Fruit fly (Drosophila melanogaster) whole organism, prepupa: ENCODE results near the gene srp.
A peak's percentile ranks its signal among the peaks of the same experiment; 100 is the strongest.

Source experiments
- CG10669 ChIP-seq: fragments of 200-800 bp; sonication (Bioruptor generic); optimal IDR thresholded peaks from 3 replicates; lab custom pipeline; 2018; ENCODE audit warnings: missing biosample characterization, mild to moderate bottlenecking, missing genetic modification characterization, moderate library complexity
- CG11762 ChIP-seq: fragments of 200-800 bp; sonication (Bioruptor generic); optimal IDR thresholded peaks from 3 replicates; lab custom pipeline; 2016; ENCODE audit warnings: missing biosample characterization, missing genetic modification characterization; ENCODE audit not compliant: insufficient read depth
- CG15336 ChIP-seq: fragments of 200-800 bp; sonication (Bioruptor generic); IDR thresholded peaks from 2 replicates; pipeline ENCODE4 v1.3.6; 2022; ENCODE audit warnings: missing biosample characterization, missing genetic modification characterization
- CG16779 ChIP-seq: fragments of 200-800 bp; sonication (Bioruptor generic); optimal IDR thresholded peaks from 3 replicates; lab custom pipeline; 2017; ENCODE audit warnings: missing biosample characterization, mild to moderate bottlenecking, missing genetic modification characterization
- CG31627 ChIP-seq: fragments of 200-800 bp; sonication (Bioruptor generic); optimal IDR thresholded peaks from 3 replicates; lab custom pipeline; 2016; ENCODE audit warnings: missing biosample characterization, missing genetic modification characterization
- CG32006 ChIP-seq: fragments of 200-800 bp; sonication (Bioruptor generic); optimal IDR thresholded peaks from 3 replicates; lab custom pipeline; 2017; ENCODE audit warnings: missing biosample characterization, mild to moderate bottlenecking, missing genetic modification characterization
- CG34406 ChIP-seq: fragments of 200-800 bp; sonication (Bioruptor generic); optimal IDR thresholded peaks from 3 replicates; lab custom pipeline; 2016; ENCODE audit warnings: missing biosample characterization, missing genetic modification characterization
- CG6163 ChIP-seq: fragments of 200-800 bp; sonication (Bioruptor generic); IDR thresholded peaks from 3 replicates; pipeline ENCODE4 v1.3.6; 2022; ENCODE audit warnings: missing biosample characterization, missing genetic modification characterization
- CG6276 ChIP-seq: fragments of 200-800 bp; sonication (Bioruptor generic); optimal IDR thresholded peaks from 2 replicates; lab custom pipeline; 2017; ENCODE audit warnings: missing biosample characterization, mild to moderate bottlenecking, missing genetic modification characterization
- CG6808 ChIP-seq: fragments of 200-800 bp; sonication (Bioruptor generic); optimal IDR thresholded peaks from 3 replicates; lab custom pipeline; 2017; ENCODE audit warnings: missing biosample characterization, missing genetic modification characterization, mild to moderate bottlenecking, moderate library complexity, missing genetic modification reagents
- CG6854 ChIP-seq: fragments of 200-800 bp; sonication (Bioruptor generic); optimal IDR thresholded peaks from 2 replicates; lab custom pipeline; 2017; ENCODE audit warnings: missing biosample characterization, mild to moderate bottlenecking, missing genetic modification characterization
- CG7368 ChIP-seq: fragments of 200-800 bp; sonication (Bioruptor generic); optimal IDR thresholded peaks from 3 replicates; lab custom pipeline; 2016; ENCODE audit warnings: missing biosample characterization, missing genetic modification characterization
- CG8119 ChIP-seq: fragments of 200-800 bp; sonication (Bioruptor generic); IDR thresholded peaks from 3 replicates; pipeline ENCODE4 v1.3.6; 2022; ENCODE audit warnings: missing biosample characterization, missing genetic modification characterization
- CG8319 ChIP-seq: fragments of 200-800 bp; sonication (Bioruptor generic); optimal IDR thresholded peaks from 3 replicates; lab custom pipeline; 2016; ENCODE audit warnings: missing biosample characterization, missing genetic modification characterization
- CG8632 ChIP-seq: fragments of 200-800 bp; sonication (Bioruptor generic); optimal IDR thresholded peaks from 3 replicates; lab custom pipeline; 2016; ENCODE audit warnings: missing biosample characterization, missing genetic modification characterization
- CG9139 ChIP-seq: fragments of 200-800 bp; sonication (Bioruptor generic); optimal IDR thresholded peaks from 3 replicates; lab custom pipeline; 2017; ENCODE audit warnings: missing biosample characterization, mild to moderate bottlenecking, missing genetic modification characterization
- Eip78C ChIP-seq: fragments of 200-800 bp; sonication (Bioruptor generic); peaks from one replicate; lab custom pipeline; 2016; ENCODE audit warnings: missing biosample characterization, missing genetic modification characterization
- Eip93F ChIP-seq: fragments of 200-800 bp; sonication (Bioruptor generic); optimal IDR thresholded peaks from 2 replicates; lab custom pipeline; 2016; ENCODE audit warnings: missing biosample characterization, mild to moderate bottlenecking, missing genetic modification characterization
- Ets21C ChIP-seq: fragments of 200-800 bp; sonication (Bioruptor generic); optimal IDR thresholded peaks from 3 replicates; lab custom pipeline; 2016; ENCODE audit warnings: missing biosample characterization, missing genetic modification characterization
- Ets96B ChIP-seq: fragments of 200-800 bp; optimal IDR thresholded peaks from 2 replicates; lab custom pipeline; 2019; ENCODE audit warnings: missing biosample characterization, mild to moderate bottlenecking, missing genetic modification characterization, moderate library complexity
- Gug ChIP-seq: fragments of 200-800 bp; sonication (Bioruptor generic); IDR thresholded peaks from 2 replicates; pipeline ENCODE4 v1.3.6; 2022; ENCODE audit warnings: missing biosample characterization, missing genetic modification characterization
- Hr38 ChIP-seq: sonication (Bioruptor generic); optimal IDR thresholded peaks from 2 replicates; lab custom pipeline; 2016; ENCODE audit warnings: missing biosample characterization, missing genetic modification characterization
- Hr39 ChIP-seq: fragments of 200-800 bp; sonication (Bioruptor generic); optimal IDR thresholded peaks from 2 replicates; lab custom pipeline; 2016; ENCODE audit warnings: missing biosample characterization, missing genetic modification characterization
- Met ChIP-seq: fragments of 200-800 bp; sonication (Bioruptor generic); optimal IDR thresholded peaks from 3 replicates; lab custom pipeline; 2016; ENCODE audit warnings: missing biosample characterization, missing genetic modification characterization
- OdsH ChIP-seq: fragments of 200-800 bp; sonication (Bioruptor generic); optimal IDR thresholded peaks from 3 replicates; lab custom pipeline; 2016; ENCODE audit warnings: missing biosample characterization, missing genetic modification characterization
- Smox ChIP-seq: fragments of 200-800 bp; sonication (Bioruptor generic); optimal IDR thresholded peaks from 3 replicates; lab custom pipeline; 2016; ENCODE audit warnings: missing biosample characterization, missing genetic modification characterization
- Sox102F ChIP-seq: fragments of 200-800 bp; sonication (Bioruptor generic); optimal IDR thresholded peaks from 2 replicates; lab custom pipeline; 2016; ENCODE audit warnings: missing biosample characterization, mild to moderate bottlenecking, missing genetic modification characterization
- Sox14 ChIP-seq: fragments of 200-800 bp; sonication (Bioruptor generic); optimal IDR thresholded peaks from 3 replicates; lab custom pipeline; 2016; ENCODE audit warnings: missing biosample characterization, missing genetic modification characterization
- Sox15 ChIP-seq: fragments of 200-800 bp; sonication (Bioruptor generic); optimal IDR thresholded peaks from 3 replicates; lab custom pipeline; 2016; ENCODE audit warnings: missing biosample characterization, missing genetic modification characterization
- acj6 ChIP-seq: fragments of 200-800 bp; sonication (Bioruptor generic); optimal IDR thresholded peaks from 3 replicates; lab custom pipeline; 2016; ENCODE audit warnings: missing biosample characterization, missing genetic modification characterization
- cyc ChIP-seq: fragments of 200-800 bp; sonication (Bioruptor generic); optimal IDR thresholded peaks from 3 replicates; lab custom pipeline; 2016; ENCODE audit warnings: missing biosample characterization, missing genetic modification characterization
- dac ChIP-seq: fragments of 200-800 bp; sonication (Bioruptor generic); optimal IDR thresholded peaks from 2 replicates; lab custom pipeline; 2017; ENCODE audit warnings: missing biosample characterization, mild to moderate bottlenecking, missing genetic modification characterization
- dsx ChIP-seq: fragments of 200-800 bp; optimal IDR thresholded peaks from 3 replicates; lab custom pipeline; 2019; ENCODE audit warnings: missing biosample characterization, mild to moderate bottlenecking, missing genetic modification characterization, moderate library complexity; ENCODE audit not compliant: poor library complexity, severe bottlenecking
- eg ChIP-seq: fragments of 200-800 bp; sonication (Bioruptor generic); IDR thresholded peaks from 3 replicates; pipeline ENCODE4 v1.3.6; 2022; ENCODE audit warnings: missing biosample characterization, missing genetic modification characterization
- esn ChIP-seq: fragments of 200-800 bp; sonication (Bioruptor generic); optimal IDR thresholded peaks from 2 replicates; lab custom pipeline; 2016; ENCODE audit warnings: missing biosample characterization, mild to moderate bottlenecking, missing genetic modification characterization, moderate library complexity
- fd85E ChIP-seq: fragments of 200-800 bp; sonication (Bioruptor generic); optimal IDR thresholded peaks from 3 replicates; lab custom pipeline; 2016; ENCODE audit warnings: missing biosample characterization, missing genetic modification characterization
- lz ChIP-seq: fragments of 200-800 bp; sonication (Bioruptor generic); optimal IDR thresholded peaks from 3 replicates; lab custom pipeline; 2016; ENCODE audit warnings: missing biosample characterization, missing genetic modification characterization
- pdm3 ChIP-seq: fragments of 200-800 bp; sonication (Bioruptor generic); optimal IDR thresholded peaks from 3 replicates; lab custom pipeline; 2016; ENCODE audit warnings: missing biosample characterization, missing genetic modification characterization
- spab ChIP-seq: fragments of 200-800 bp; sonication (Bioruptor generic); optimal IDR thresholded peaks from 2 replicates; lab custom pipeline; 2017; ENCODE audit warnings: missing biosample characterization, mild to moderate bottlenecking, missing genetic modification characterization, missing genetic modification reagents
- ss ChIP-seq, 2 experiments: fragments of 200-800 bp; sonication (Bioruptor generic); optimal IDR thresholded peaks; 2 replicates in 1 of 2; 3 replicates in 1 of 2; lab custom pipeline; 2017 to 2018; ENCODE audit warnings: mild to moderate bottlenecking in 2 of 2, missing biosample characterization in 2 of 2, missing genetic modification characterization in 2 of 2, moderate library complexity in 1 of 2
- svp ChIP-seq: fragments of 200-800 bp; sonication (Bioruptor generic); peaks from one replicate; lab custom pipeline; 2016; ENCODE audit warnings: missing biosample characterization, missing genetic modification characterization
- topi ChIP-seq: fragments of 200-800 bp; sonication (Bioruptor generic); optimal IDR thresholded peaks from 3 replicates; lab custom pipeline; 2016; ENCODE audit warnings: missing biosample characterization, missing genetic modification characterization

srp gene

DNA sequence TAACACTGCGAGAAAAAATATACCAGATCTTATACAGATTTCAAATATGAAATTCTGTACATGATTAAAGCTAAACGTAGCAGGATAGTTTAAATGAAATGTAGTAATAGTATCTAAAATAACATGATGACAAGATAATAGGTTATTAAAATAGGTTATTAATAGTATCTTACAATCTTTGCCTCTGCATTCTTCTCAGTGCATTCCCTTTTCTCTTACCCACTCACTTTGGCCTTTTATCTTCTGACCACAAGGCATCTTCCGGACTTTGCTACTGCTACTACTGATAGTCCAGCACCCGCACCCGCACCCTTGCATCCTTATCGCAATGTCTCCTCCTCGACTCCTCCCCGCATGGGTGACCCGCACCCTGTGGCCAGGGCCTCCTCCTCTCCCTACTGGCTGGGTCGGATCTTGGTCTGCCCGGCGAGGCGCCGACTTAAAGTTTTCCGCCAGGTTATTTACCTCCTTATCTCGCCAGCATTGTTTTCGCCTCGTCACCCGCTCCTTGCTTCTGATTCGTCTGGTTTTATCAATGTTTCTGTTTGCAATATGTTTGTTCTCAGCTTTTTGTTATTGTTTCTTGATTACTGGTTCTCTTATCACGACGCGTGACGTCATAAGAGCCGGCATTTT, 1.4 kb upstream of the srp start (continued):
- TF ChIP-seq CG11762 (GFP tag; lab: Kevin White, UChicago) (peak; percentile 77), dac (GFP tag; lab: Kevin White, UChicago) (peak; percentile 57), CG8632 (GFP tag; lab: Kevin White, UChicago) (peak; percentile 74), CG34406 (peak; percentile 76), Smox (GFP tag; lab: Kevin White, UChicago) (peak; percentile 80), CG32006 (peak; percentile 81), Hr38 (GFP tag; lab: Kevin White, UChicago) (peak; percentile 12), CG8319 (GFP tag; lab: Kevin White, UChicago) (peak; percentile 58), CG7368 (peak; percentile 58), Gug (GFP tag; lab: Robert Waterston, UW) (peak; percentile 79), OdsH (GFP tag; lab: Kevin White, UChicago) (peak; percentile 78), ss (GFP tag; optimal IDR thresholded peaks at IDR 0.05; lab: Kevin White, UChicago) (peak; percentile 84 to 88), Sox14 (GFP tag; lab: Kevin White, UChicago) (peak; percentile 67), eg (peak; percentile 81), dsx (GFP tag; lab: Kevin White, UChicago) (peak; percentile 75), Hr39 (GFP tag; lab: Kevin White, UChicago) (peak; percentile 67), Sox15 (peak; percentile 58), Met (GFP tag; lab: Kevin White, UChicago) (peak; percentile 84), CG6163 (GFP tag; lab: Robert Waterston, UW) (peak; percentile 78; the same call in 2 of the 3 replicates), CG9139 (peak; percentile 74), Eip78C (peak; percentile 95), CG6854 (GFP tag; lab: Kevin White, UChicago) (peak; percentile 26), topi (GFP tag; lab: Kevin White, UChicago) (peak; percentile 72), spab (GFP tag; lab: Kevin White, UChicago) (peak; percentile 80)

DNA sequence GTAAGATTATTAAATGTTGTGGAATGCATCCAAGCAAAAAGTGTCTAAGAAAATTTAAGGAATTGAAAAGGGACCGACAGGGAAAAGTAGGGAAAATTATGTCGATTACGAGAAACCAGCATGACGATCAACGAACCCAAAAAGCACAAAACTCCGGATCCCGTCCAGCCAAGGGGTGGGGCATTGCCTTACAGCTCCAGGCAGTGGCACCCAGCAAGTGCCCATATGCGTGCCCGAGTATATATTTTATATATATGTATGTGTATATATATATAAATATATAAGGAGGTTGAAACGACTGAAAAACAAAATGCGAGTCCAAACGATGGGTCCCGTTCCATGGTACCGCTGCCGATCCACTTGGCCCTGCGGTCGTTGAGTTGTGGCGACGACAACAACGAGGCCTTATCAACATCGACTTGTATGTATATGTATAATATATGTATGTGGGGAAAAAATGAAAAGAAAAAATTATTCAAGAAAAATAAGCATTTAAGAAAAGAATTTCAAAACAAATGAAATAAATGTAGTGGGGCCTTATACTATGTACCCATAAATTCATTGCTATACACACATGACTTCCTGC, 1.2 kb downstream of the srp start:
- TF ChIP-seq esn (GFP tag; lab: Kevin White, UChicago) = no peak
- no peak for TF ChIP-seq CG31627 (GFP tag; lab: Kevin White, UChicago)
- TF ChIP-seq CG9139 = peak; percentile 31
- TF ChIP-seq dsx (GFP tag; lab: Kevin White, UChicago) = peak; percentile 13
- peak; percentile 7 for TF ChIP-seq Ets96B (tag; lab: Kevin White, UChicago)
- no peak for TF ChIP-seq dac (GFP tag; lab: Kevin White, UChicago)
- TF ChIP-seq ss (GFP tag; optimal IDR thresholded peaks at IDR 0.05; lab: Kevin White, UChicago) = peak; percentile 32 to 37
- TF ChIP-seq acj6 (GFP tag; lab: Kevin White, UChicago) = no peak
- no peak for TF ChIP-seq Sox102F (GFP tag; lab: Kevin White, UChicago)
- no peak for TF ChIP-seq pdm3 (GFP tag; lab: Kevin White, UChicago)
- peak; percentile 82 for TF ChIP-seq svp
- TF ChIP-seq Eip78C = peak; percentile 44
- TF ChIP-seq Ets21C = no peak
- no peak for TF ChIP-seq Eip93F (GFP tag; lab: Kevin White, UChicago)
- no peak for TF ChIP-seq Hr38 (GFP tag; lab: Kevin White, UChicago)
- TF ChIP-seq eg = peak; percentile 38; the same call in 1 of the 3 replicates
- TF ChIP-seq fd85E (GFP tag; lab: Kevin White, UChicago) = no peak
- no peak for TF ChIP-seq lz (GFP tag; lab: Kevin White, UChicago)
- 0 out of 3 replicates have a peak, but pooled peaks have one; percentile 51 for TF ChIP-seq CG6163 (GFP tag; lab: Robert Waterston, UW)
- TF ChIP-seq CG32006 = peak; percentile 13
- no peak for TF ChIP-seq cyc
- TF ChIP-seq CG8119 (GFP tag; lab: Robert Waterston, UW) = 0 out of 3 replicates have a peak, but pooled peaks have one; percentile 22
- peak; percentile 9 for TF ChIP-seq CG16779 (tag; lab: Kevin White, UChicago)
- TF ChIP-seq CG6808 (GFP tag; lab: Kevin White, UChicago) = peak; percentile 42
- TF ChIP-seq CG15336 (GFP tag; lab: Robert Waterston, UW) = 0 out of 2 replicates have a peak, but pooled peaks have one; percentile 21
- TF ChIP-seq CG10669 (GFP tag; lab: Kevin White, UChicago) = no peak
- TF ChIP-seq CG6854 (GFP tag; lab: Kevin White, UChicago) = no peak
- peak; percentile 59 for TF ChIP-seq CG6276 (GFP tag; lab: Kevin White, UChicago)
- TF ChIP-seq, all 60 proteins: peak for 14
